Worm (Caenorhabditis elegans) whole organism, midembryonic: ENCODE measurements around the gene ncap-1.

Experiments used
- T22C8.4 ChIP-seq: fragments of 200-800 bp; sonication (Bioruptor generic); IDR thresholded peaks from 2 replicates; pipeline ENCODE4 v1.3.6; 2022; ENCODE audit warnings: missing genetic modification characterization, missing compliant biosample characterization
- cog-1 ChIP-seq: sonication (generic microtip); optimal IDR thresholded peaks from 2 replicates; lab custom pipeline; 2016; ENCODE audit warnings: missing genetic modification characterization, missing compliant biosample characterization
- flt-1 ChIP-seq: fragments of 200-800 bp; sonication (Bioruptor generic); IDR thresholded peaks from 2 replicates; pipeline ENCODE4 v1.3.6; 2022; ENCODE audit warnings: missing genetic modification characterization, missing compliant biosample characterization
- ref-1 ChIP-seq: fragments of 200-800 bp; sonication (Bioruptor generic); conservative IDR thresholded peaks from 2 replicates; pipeline ENCODE4 v1.3.6; 2022; ENCODE audit warnings: missing genetic modification reagents, missing genetic modification characterization, missing compliant biosample characterization
- tab-1 ChIP-seq: fragments of 200-800 bp; sonication (Bioruptor generic); IDR thresholded peaks from 2 replicates; pipeline ENCODE4 v1.3.6; 2022; ENCODE audit warnings: missing genetic modification characterization, missing compliant biosample characterization

DNA sequence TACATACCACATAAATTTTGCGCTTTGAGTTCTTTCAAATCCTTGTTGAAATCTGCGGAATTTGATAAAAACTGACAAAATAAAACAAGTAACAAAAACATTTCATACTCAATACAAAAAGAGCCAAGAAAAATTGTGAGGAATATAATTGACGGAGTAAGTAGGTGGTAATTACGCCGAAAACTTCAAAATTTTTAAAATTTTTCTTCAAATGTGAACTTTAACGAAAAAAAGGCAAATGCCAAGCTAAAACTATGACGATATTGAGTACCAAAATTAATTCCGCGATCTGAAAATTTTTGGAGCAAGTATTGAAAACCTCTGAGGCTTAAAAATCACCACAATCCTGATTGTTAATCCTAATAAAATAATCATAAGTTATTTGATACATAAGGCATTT lies 33.5 kb upstream of the ncap-1 start, which contains the start of gene irld-51:
- no peak for TF ChIP-seq flt-1 (GFP tag; lab: Robert Waterston, UW)
- no peak for TF ChIP-seq tab-1 (GFP tag; lab: Robert Waterston, UW)
- no peak for TF ChIP-seq ref-1
- TF ChIP-seq cog-1 (tag; lab: Kevin White, UChicago), result no peak
- TF ChIP-seq T22C8.4 (GFP tag; lab: Robert Waterston, UW), result no peak
